Fruit fly (Drosophila melanogaster) whole organism, embryonic: ENCODE data around the gene CG31431.
A peak's percentile ranks its signal among the peaks of the same experiment; 100 is the strongest.

Source experiments
- Atf3 ChIP-seq: fragments of 200-800 bp; sonication (Bioruptor generic); optimal IDR thresholded peaks from 3 replicates; lab custom pipeline; 2016; ENCODE audit warnings: missing biosample characterization, missing genetic modification characterization
- Bgb ChIP-seq: fragments of 200-800 bp; sonication (Bioruptor generic); IDR thresholded peaks from 2 replicates; pipeline ENCODE4 v1.3.6; 2022; ENCODE audit warnings: missing biosample characterization, missing genetic modification characterization; ENCODE audit not compliant: partially characterized antibody
- Blimp-1 ChIP-seq: fragments of 200-800 bp; sonication (Bioruptor generic); optimal IDR thresholded peaks from 3 replicates; lab custom pipeline; 2018; ENCODE audit warnings: missing biosample characterization, missing genetic modification characterization, mild to moderate bottlenecking, moderate library complexity, missing genetic modification reagents
- CG12104 ChIP-seq: fragments of 200-800 bp; sonication (Bioruptor generic); optimal IDR thresholded peaks from 3 replicates; lab custom pipeline; 2016; ENCODE audit warnings: missing biosample characterization, missing genetic modification characterization
- CG13296 ChIP-seq: fragments of 200-800 bp; sonication (Bioruptor generic); optimal IDR thresholded peaks from 3 replicates; lab custom pipeline; 2018; ENCODE audit warnings: missing biosample characterization, mild to moderate bottlenecking, missing genetic modification characterization
- CG14667 ChIP-seq: fragments of 200-800 bp; sonication (Bioruptor generic); IDR thresholded peaks from 2 replicates; pipeline ENCODE4 v1.3.6; 2022; ENCODE audit warnings: missing biosample characterization, missing genetic modification characterization
- CG15269 ChIP-seq: fragments of 200-800 bp; sonication (Bioruptor generic); optimal IDR thresholded peaks from 2 replicates; lab custom pipeline; 2018; ENCODE audit warnings: missing biosample characterization, mild to moderate bottlenecking, missing genetic modification characterization, moderate library complexity
- CG1602 ChIP-seq: fragments of 200-800 bp; sonication (Bioruptor generic); optimal IDR thresholded peaks from 3 replicates; lab custom pipeline; 2016; ENCODE audit warnings: missing biosample characterization, missing genetic modification characterization
- CG16779 ChIP-seq: fragments of 200-800 bp; sonication (Bioruptor generic); IDR thresholded peaks from 2 replicates; pipeline ENCODE4 v1.3.6; 2022; ENCODE audit warnings: missing biosample characterization, missing genetic modification characterization
- CG16813 ChIP-seq: fragments of 200-800 bp; sonication (Bioruptor generic); IDR thresholded peaks from 3 replicates; pipeline ENCODE4 v1.3.6; 2022; ENCODE audit warnings: missing biosample characterization, missing genetic modification characterization; ENCODE audit not compliant: partially characterized antibody
- CG17361 ChIP-seq: fragments of 200-800 bp; sonication (Bioruptor generic); IDR thresholded peaks from 3 replicates; pipeline ENCODE4 v1.3.6; 2022; ENCODE audit warnings: missing biosample characterization, missing genetic modification characterization
- CG17802 ChIP-seq: fragments of 200-800 bp; sonication (Bioruptor generic); optimal IDR thresholded peaks from 2 replicates; lab custom pipeline; 2018; ENCODE audit warnings: missing biosample characterization, mild to moderate bottlenecking, missing genetic modification characterization, moderate library complexity
- CG17912 ChIP-seq: fragments of 200-800 bp; sonication (Bioruptor generic); optimal IDR thresholded peaks from 2 replicates; lab custom pipeline; 2018; ENCODE audit warnings: missing biosample characterization, mild to moderate bottlenecking, missing genetic modification characterization
- CG18262 ChIP-seq: fragments of 200-800 bp; optimal IDR thresholded peaks from 3 replicates; lab custom pipeline; 2019; ENCODE audit warnings: missing biosample characterization, mild to moderate bottlenecking, missing genetic modification characterization, moderate library complexity
- CG2889 ChIP-seq: fragments of 200-800 bp; sonication (Bioruptor generic); IDR thresholded peaks from 3 replicates; pipeline ENCODE4 v1.3.6; 2022; ENCODE audit warnings: missing biosample characterization, missing genetic modification characterization
- CG30403 ChIP-seq: fragments of 200-800 bp; sonication (Bioruptor generic); optimal IDR thresholded peaks from 3 replicates; lab custom pipeline; 2016; ENCODE audit warnings: missing biosample characterization, missing genetic modification characterization
- CG33213 ChIP-seq: fragments of 200-800 bp; sonication (Bioruptor generic); optimal IDR thresholded peaks from 3 replicates; lab custom pipeline; 2016; ENCODE audit warnings: missing biosample characterization, missing genetic modification characterization
- CG33557 ChIP-seq: fragments of 200-800 bp; sonication (Bioruptor generic); optimal IDR thresholded peaks from 2 replicates; lab custom pipeline; 2019; ENCODE audit warnings: missing biosample characterization, mild to moderate bottlenecking, missing genetic modification characterization, moderate library complexity
- CG8359 ChIP-seq: fragments of 200-800 bp; sonication (Bioruptor generic); optimal IDR thresholded peaks from 2 replicates; lab custom pipeline; 2017; ENCODE audit warnings: missing biosample characterization, mild to moderate bottlenecking, missing genetic modification characterization, borderline replicate concordance
- CG8388 ChIP-seq: fragments of 200-800 bp; sonication (Bioruptor generic); optimal IDR thresholded peaks from 2 replicates; lab custom pipeline; 2019; ENCODE audit warnings: missing biosample characterization, mild to moderate bottlenecking, missing genetic modification characterization, moderate library complexity
- CG8765 ChIP-seq: fragments of 200-800 bp; sonication (Bioruptor generic); IDR thresholded peaks from 2 replicates; pipeline ENCODE4 v1.3.6; 2022; ENCODE audit warnings: missing biosample characterization, missing genetic modification characterization
- CoRest ChIP-seq: fragments of 200-800 bp; sonication (Bioruptor generic); optimal IDR thresholded peaks from 3 replicates; lab custom pipeline; 2018; ENCODE audit warnings: missing biosample characterization, mild to moderate bottlenecking, missing genetic modification characterization, moderate library complexity
- Doc3 ChIP-seq: fragments of 200-800 bp; sonication (Bioruptor generic); IDR thresholded peaks from 3 replicates; pipeline ENCODE4 v1.3.6; 2022; ENCODE audit warnings: missing biosample characterization, missing genetic modification characterization; ENCODE audit not compliant: partially characterized antibody
- Elba2 ChIP-seq: fragments of 200-800 bp; sonication (Bioruptor generic); optimal IDR thresholded peaks from 3 replicates; lab custom pipeline; 2016; ENCODE audit warnings: missing biosample characterization, missing genetic modification characterization
- Fer1 ChIP-seq: fragments of 200-800 bp; sonication (Bioruptor generic); optimal IDR thresholded peaks from 2 replicates; lab custom pipeline; 2017; ENCODE audit warnings: missing biosample characterization, mild to moderate bottlenecking, missing genetic modification characterization
- HLH3B ChIP-seq: fragments of 200-800 bp; sonication (Bioruptor generic); IDR thresholded peaks from 2 replicates; pipeline ENCODE4 v1.3.6; 2022; ENCODE audit warnings: missing biosample characterization, missing genetic modification characterization
- HLH4C ChIP-seq: fragments of 200-800 bp; sonication (Bioruptor generic); IDR thresholded peaks from 3 replicates; pipeline ENCODE4 v1.3.6; 2022; ENCODE audit warnings: missing biosample characterization, missing genetic modification characterization; ENCODE audit not compliant: partially characterized antibody
- HLH54F ChIP-seq: fragments of 200-800 bp; sonication (Bioruptor generic); optimal IDR thresholded peaks from 3 replicates; lab custom pipeline; 2016; ENCODE audit warnings: missing biosample characterization, missing genetic modification characterization
- Hand ChIP-seq: fragments of 200-800 bp; sonication (Bioruptor generic); optimal IDR thresholded peaks from 2 replicates; lab custom pipeline; 2017; ENCODE audit warnings: mild to moderate bottlenecking, missing biosample characterization, missing genetic modification reagents, missing genetic modification characterization
- Hmr ChIP-seq: fragments of 200-800 bp; sonication (Bioruptor generic); optimal IDR thresholded peaks from 3 replicates; lab custom pipeline; 2017; ENCODE audit warnings: mild to moderate bottlenecking, missing biosample characterization, missing genetic modification reagents, missing genetic modification characterization
- NC2β ChIP-seq: fragments of 200-800 bp; sonication (Bioruptor generic); optimal IDR thresholded peaks from 2 replicates; lab custom pipeline; 2016; ENCODE audit warnings: missing biosample characterization, missing genetic modification characterization
- Side ChIP-seq: fragments of 200-800 bp; sonication (Bioruptor generic); optimal IDR thresholded peaks from 2 replicates; lab custom pipeline; 2016; ENCODE audit warnings: missing biosample characterization, missing genetic modification characterization
- Xrp1 ChIP-seq: fragments of 200-800 bp; sonication (Bioruptor generic); IDR thresholded peaks from 2 replicates; pipeline ENCODE4 v1.3.6; 2022; ENCODE audit warnings: missing biosample characterization, missing genetic modification characterization
- amos ChIP-seq: fragments of 200-800 bp; sonication (Bioruptor generic); IDR thresholded peaks from 2 replicates; pipeline ENCODE4 v1.3.6; 2022; ENCODE audit warnings: missing biosample characterization, missing genetic modification characterization; ENCODE audit not compliant: partially characterized antibody
- ara ChIP-seq: fragments of 200-800 bp; sonication (Bioruptor generic); IDR thresholded peaks from 2 replicates; pipeline ENCODE4 v1.3.6; 2022; ENCODE audit warnings: missing biosample characterization, missing genetic modification characterization
- crol ChIP-seq: fragments of 200-800 bp; sonication (Bioruptor generic); IDR thresholded peaks from 2 replicates; pipeline ENCODE4 v1.3.6; 2022; ENCODE audit warnings: missing biosample characterization, missing genetic modification characterization
- dan ChIP-seq: fragments of 200-800 bp; sonication (Bioruptor generic); IDR thresholded peaks from 2 replicates; pipeline ENCODE4 v1.3.6; 2022; ENCODE audit warnings: missing biosample characterization, missing genetic modification characterization
- disco-r ChIP-seq: fragments of 200-800 bp; sonication (Bioruptor generic); optimal IDR thresholded peaks from 2 replicates; lab custom pipeline; 2016; ENCODE audit warnings: missing biosample characterization, missing genetic modification characterization
- ewg ChIP-seq: fragments of 200-800 bp; sonication (Bioruptor generic); optimal IDR thresholded peaks from 3 replicates; lab custom pipeline; 2017; ENCODE audit warnings: mild to moderate bottlenecking, missing biosample characterization, missing genetic modification reagents, missing genetic modification characterization
- h ChIP-seq: fragments of >200 bp; optimal IDR thresholded peaks from 2 replicates; lab custom pipeline; 2017
- ken ChIP-seq: fragments of 200-800 bp; sonication (Bioruptor generic); IDR thresholded peaks from 3 replicates; pipeline ENCODE4 v1.3.6; 2022; ENCODE audit warnings: missing biosample characterization, missing genetic modification characterization
- lola ChIP-seq, 3 experiments: fragments of >200 bp in 2 of 3; fragments of 200-800 bp in 1 of 3; sonication (Bioruptor generic) in 1 of 3; optimal IDR thresholded peaks; 2 replicates each; lab custom pipeline; 2017 to 2019; ENCODE audit warnings: missing biosample characterization in 3 of 3, missing genetic modification characterization in 3 of 3, mild to moderate bottlenecking in 1 of 3, moderate library complexity in 1 of 3
- nau ChIP-seq: fragments of 200-800 bp; sonication (Bioruptor generic); optimal IDR thresholded peaks from 3 replicates; lab custom pipeline; 2017; ENCODE audit warnings: missing biosample characterization, mild to moderate bottlenecking, missing genetic modification characterization, missing genetic modification reagents
- pnt ChIP-seq: fragments of 200-800 bp; sonication (Bioruptor generic); optimal IDR thresholded peaks from 3 replicates; lab custom pipeline; 2016; ENCODE audit warnings: missing biosample characterization, missing genetic modification characterization
- sc ChIP-seq, 3 experiments: fragments of >200 bp in 2 of 3; fragments of 200-800 bp in 1 of 3; sonication (Bioruptor generic) in 1 of 3; optimal IDR thresholded peaks; 2 replicates in 2 of 3; 3 replicates in 1 of 3; lab custom pipeline; 2017; ENCODE audit warnings: mild to moderate bottlenecking in 1 of 3, missing biosample characterization in 1 of 3, missing genetic modification characterization in 1 of 3, missing genetic modification reagents in 1 of 3
- sqz ChIP-seq: fragments of 200-800 bp; sonication (Bioruptor generic); optimal IDR thresholded peaks from 3 replicates; lab custom pipeline; 2018; ENCODE audit warnings: missing biosample characterization, mild to moderate bottlenecking, missing genetic modification characterization
- sr ChIP-seq: fragments of 200-800 bp; sonication (Bioruptor generic); IDR thresholded peaks from 3 replicates; pipeline ENCODE4 v1.3.6; 2022; ENCODE audit warnings: missing biosample characterization, missing genetic modification characterization
- tx ChIP-seq: fragments of 200-800 bp; sonication (Bioruptor generic); optimal IDR thresholded peaks from 2 replicates; lab custom pipeline; 2016; ENCODE audit warnings: missing biosample characterization, missing genetic modification characterization
- zf30C ChIP-seq: fragments of 200-800 bp; sonication (Bioruptor generic); optimal IDR thresholded peaks from 3 replicates; lab custom pipeline; 2018; ENCODE audit warnings: missing biosample characterization, mild to moderate bottlenecking, missing genetic modification characterization

The CG31431 gene

dm6 chr3R:21852579-21853233, 17.8 kb upstream of the CG31431 start (continued):
- TF ChIP-seq sc (optimal IDR thresholded peaks at IDR 0.05; lab: Kevin White, UChicago) (no peak), sc (GFP tag; optimal IDR thresholded peaks at IDR 0.05; lab: Kevin White, UChicago) (no peak), Blimp-1 (GFP tag; lab: Kevin White, UChicago) (peak; percentile 14), CG8388 (GFP tag; lab: Kevin White, UChicago) (no peak), sqz (GFP tag; lab: Kevin White, UChicago) (peak; percentile 82), CG15269 (tag; lab: Kevin White, UChicago) (peak; percentile 42), CG8765 (peak; percentile 34; the same call in 1 of the 2 replicates), h (lab: Kevin White, UChicago) (no peak), Doc3 (GFP tag; lab: Robert Waterston, UW) (no peak), lola (GFP tag; optimal IDR thresholded peaks at IDR 0.05; lab: Kevin White, UChicago) (no peak), ara (GFP tag; lab: Robert Waterston, UW) (no peak), Hmr (GFP tag; lab: Kevin White, UChicago) (peak; percentile 51), CoRest (tag; lab: Kevin White, UChicago) (peak; percentile 14), nau (GFP tag; lab: Kevin White, UChicago) (no peak), CG30403 (GFP tag; lab: Kevin White, UChicago) (peak; percentile 31), Hand (GFP tag; lab: Kevin White, UChicago) (no peak), NC2β (no peak), CG17912 (GFP tag; lab: Kevin White, UChicago) (no peak), Xrp1 (peak; percentile 26; the same call in 1 of the 2 replicates), CG12104 (GFP tag; lab: Kevin White, UChicago) (peak; percentile 16), CG18262 (no peak), ken (GFP tag; lab: Robert Waterston, UW) (no peak), CG2889 (GFP tag; lab: Robert Waterston, UW) (no peak), CG16779 (no peak), disco-r (GFP tag; lab: Kevin White, UChicago) (no peak), HLH3B (GFP tag; lab: Robert Waterston, UW) (no peak), HLH4C (GFP tag; lab: Robert Waterston, UW) (no peak), Side (no peak), CG1602 (no peak), CG13296 (peak; percentile 15), Elba2 (GFP tag; lab: Kevin White, UChicago) (no peak), CG33557 (GFP tag; lab: Kevin White, UChicago) (no peak), dan (GFP tag; lab: Robert Waterston, UW) (no peak), CG14667 (GFP tag; lab: Robert Waterston, UW) (no peak), crol (peak; percentile 70), tx (no peak), zf30C (GFP tag; lab: Kevin White, UChicago) (no peak), CG17361 (0 out of 3 replicates have a peak, but pooled peaks have one; percentile 31), CG17802 (tag; lab: Kevin White, UChicago) (no peak), Fer1 (GFP tag; lab: Kevin White, UChicago) (peak; percentile 23), HLH54F (GFP tag; lab: Kevin White, UChicago) (peak; percentile 3), amos (GFP tag; lab: Robert Waterston, UW) (no peak), CG16813 (GFP tag; lab: Robert Waterston, UW) (no peak), CG33213 (GFP tag; lab: Kevin White, UChicago) (no peak), ewg (no peak), pnt (GFP tag; lab: Kevin White, UChicago) (no peak), Bgb (GFP tag; lab: Robert Waterston, UW) (0 out of 2 replicates have a peak, but pooled peaks have one; percentile 21), CG8359 (no peak), sr (GFP tag; lab: Robert Waterston, UW) (no peak), Atf3 (no peak)
